Worm (Caenorhabditis elegans): ENCODE data around the gene abu-10.
A peak's percentile ranks its signal among the peaks of the same experiment; 100 is the strongest.

The abu-10 gene

ce11 chrX:3803314-3803713, 5.3 kb downstream of the abu-10 start, which contains the start of gene F35A5.8:
TSS of gene F35A5.8 (minus strand) at chrX:3803464.
- TF ChIP-seq Y116A8C.19 (tag; optimal IDR thresholded peaks at IDR 0.05; ENCODE audit: borderline replicate concordance), result no peak
- no peak for TF ChIP-seq nhr-237 (tag; optimal IDR thresholded peaks at IDR 0.05)
- peak; percentile 55 for TF ChIP-seq F16B12.6 (tag; optimal IDR thresholded peaks at IDR 0.05)
- TF ChIP-seq elt-2 (tag; optimal IDR thresholded peaks at IDR 0.05), result peak; percentile 58
- peak in 2 of 6 experiments; percentile 30 to 50 for TF ChIP-seq elt-3 (tag; optimal IDR thresholded peaks at IDR 0.05)
- TF ChIP-seq lin-35 (GFP tag; optimal IDR thresholded peaks at IDR 0.05), result peak; percentile 59 to 80
- TF ChIP-seq C34B4.2 (tag; optimal IDR thresholded peaks at IDR 0.05), result no peak
- TF ChIP-seq nhr-90 (tag; optimal IDR thresholded peaks at IDR 0.05; ENCODE audit: poor library complexity), result peak; percentile 80
- TF ChIP-seq pag-3 (tag; optimal IDR thresholded peaks at IDR 0.05; ENCODE audit: borderline replicate concordance, insufficient read depth), result peak; percentile 20
- TF ChIP-seq tlp-1 (tag; optimal IDR thresholded peaks at IDR 0.05), result no peak
- TF ChIP-seq nhr-76 (tag; optimal IDR thresholded peaks at IDR 0.05), result no peak
- TF ChIP-seq fkh-10 (GFP tag; optimal IDR thresholded peaks at IDR 0.05), result no peak
- peak; percentile 66 to 83 (median 69) for TF ChIP-seq ceh-82 (tag; optimal IDR thresholded peaks at IDR 0.05)
- TF ChIP-seq rnt-1 (tag; optimal IDR thresholded peaks at IDR 0.05), result peak; percentile 91
- peak; percentile 15 for TF ChIP-seq fkh-4 (tag; optimal IDR thresholded peaks at IDR 0.05; ENCODE audit: borderline replicate concordance)
- no peak for TF ChIP-seq alr-1 (tag; optimal IDR thresholded peaks at IDR 0.05; ENCODE audit: borderline replicate concordance)
- TF ChIP-seq unc-62 (GFP tag; optimal IDR thresholded peaks at IDR 0.05), result no peak
- no peak for TF ChIP-seq lir-3 (tag; optimal IDR thresholded peaks at IDR 0.05; ENCODE audit: poor library complexity)
- TF ChIP-seq blmp-1 (tag; optimal IDR thresholded peaks at IDR 0.05), result peak; percentile 76
- TF ChIP-seq nhr-47 (tag; optimal IDR thresholded peaks at IDR 0.05), result peak; percentile 84
- TF ChIP-seq skn-1 (tag; optimal IDR thresholded peaks at IDR 0.05), result peak; percentile 28
- peak; percentile 89 for TF ChIP-seq snu-23 (GFP tag; optimal IDR thresholded peaks at IDR 0.05)
- TF ChIP-seq nhr-12 (tag; optimal IDR thresholded peaks at IDR 0.05), result no peak
- TF ChIP-seq tbx-2 (tag; optimal IDR thresholded peaks at IDR 0.05), result peak; percentile 84
- no peak for TF ChIP-seq ces-1 (GFP tag; optimal IDR thresholded peaks at IDR 0.05)
- peak in 1 of 2 experiments; percentile 54 for TF ChIP-seq mdl-1 (tag; optimal IDR thresholded peaks at IDR 0.05)
- TF ChIP-seq ceh-88 (GFP tag; IDR thresholded peaks at IDR 0.05), result no peak
- peak; percentile 83 for TF ChIP-seq lsy-2 (tag; optimal IDR thresholded peaks at IDR 0.05)
- peak; percentile 31 for TF ChIP-seq nhr-11 (tag; optimal IDR thresholded peaks at IDR 0.05)
- no peak for TF ChIP-seq ama-1 (optimal IDR thresholded peaks at IDR 0.05)
- TF ChIP-seq nhr-85 (tag), result peak; percentile 76
- TF ChIP-seq nhr-19 (GFP tag; conservative IDR thresholded peaks at IDR 0.05), result peak; percentile 85
- TF ChIP-seq ceh-63 (GFP tag; optimal IDR thresholded peaks at IDR 0.05), result no peak
- TF ChIP-seq lin-14 (GFP tag; optimal IDR thresholded peaks at IDR 0.05), result peak; percentile 89
- TF ChIP-seq sup-37 (GFP tag; optimal IDR thresholded peaks at IDR 0.05), result peak; percentile 30
- TF ChIP-seq nhr-71 (tag; optimal IDR thresholded peaks at IDR 0.05), result peak; percentile 88
- peak; percentile 27 for TF ChIP-seq lin-13 (GFP tag; optimal IDR thresholded peaks at IDR 0.05)
- peak; percentile 75 for TF ChIP-seq isw-1 (GFP tag; IDR thresholded peaks at IDR 0.05)
- TF ChIP-seq sptf-1 (tag; optimal IDR thresholded peaks at IDR 0.05), result no peak
- peak; percentile 0 for TF ChIP-seq aly-2 (tag; optimal IDR thresholded peaks at IDR 0.05)
- peak; percentile 85 for TF ChIP-seq C16A3.4 (tag; optimal IDR thresholded peaks at IDR 0.05)
- TF ChIP-seq ztf-11 (tag; optimal IDR thresholded peaks at IDR 0.05), result peak in 1 of 2 experiments; percentile 72
- peak; percentile 88 for TF ChIP-seq unc-130 (tag; optimal IDR thresholded peaks at IDR 0.05)
- TF ChIP-seq ets-5 (GFP tag; IDR thresholded peaks at IDR 0.05), result no peak
- TF ChIP-seq ztf-4 (tag; optimal IDR thresholded peaks at IDR 0.05), result peak; percentile 35
- peak; percentile 66 for TF ChIP-seq egl-13 (tag; optimal IDR thresholded peaks at IDR 0.05)
- no peak for TF ChIP-seq efl-3 (GFP tag; optimal IDR thresholded peaks at IDR 0.05)
- TF ChIP-seq unc-86 (tag; optimal IDR thresholded peaks at IDR 0.05), result peak; percentile 70
- TF ChIP-seq jun-1 (tag; optimal IDR thresholded peaks at IDR 0.05), result peak; percentile 20
- no peak for TF ChIP-seq egl-27 (tag; optimal IDR thresholded peaks at IDR 0.05)
- TF ChIP-seq dpl-1 (GFP tag; optimal IDR thresholded peaks at IDR 0.05), result peak; percentile 60 to 75 (median 69)
- no peak for TF ChIP-seq nhr-77 (tag; optimal IDR thresholded peaks at IDR 0.05)
